Fruit fly (Drosophila melanogaster) whole organism, prepupa: ENCODE results near the gene ATPsynC.

ENCODE experiments used
- CG11294 ChIP-seq: fragments of 200-800 bp; sonication (Bioruptor generic); IDR thresholded peaks from 2 replicates; pipeline ENCODE4 v1.3.6; 2022; ENCODE audit warnings: missing biosample characterization, missing genetic modification characterization
- CG11762 ChIP-seq: fragments of 200-800 bp; sonication (Bioruptor generic); optimal IDR thresholded peaks from 3 replicates; lab custom pipeline; 2016; ENCODE audit warnings: missing biosample characterization, missing genetic modification characterization; ENCODE audit not compliant: insufficient read depth
- CG16779 ChIP-seq: fragments of 200-800 bp; sonication (Bioruptor generic); optimal IDR thresholded peaks from 3 replicates; lab custom pipeline; 2017; ENCODE audit warnings: missing biosample characterization, mild to moderate bottlenecking, missing genetic modification characterization
- CG34406 ChIP-seq: fragments of 200-800 bp; sonication (Bioruptor generic); optimal IDR thresholded peaks from 3 replicates; lab custom pipeline; 2016; ENCODE audit warnings: missing biosample characterization, missing genetic modification characterization
- CG3919 ChIP-seq: fragments of 200-800 bp; sonication (Bioruptor generic); optimal IDR thresholded peaks from 3 replicates; lab custom pipeline; 2016; ENCODE audit warnings: missing biosample characterization, missing genetic modification characterization
- Sox102F ChIP-seq: fragments of 200-800 bp; sonication (Bioruptor generic); optimal IDR thresholded peaks from 2 replicates; lab custom pipeline; 2016; ENCODE audit warnings: missing biosample characterization, mild to moderate bottlenecking, missing genetic modification characterization
- dsx ChIP-seq: fragments of 200-800 bp; optimal IDR thresholded peaks from 3 replicates; lab custom pipeline; 2019; ENCODE audit warnings: missing biosample characterization, mild to moderate bottlenecking, missing genetic modification characterization, moderate library complexity; ENCODE audit not compliant: poor library complexity, severe bottlenecking
- fd59A ChIP-seq: fragments of 200-800 bp; sonication (Bioruptor generic); optimal IDR thresholded peaks from 2 replicates; lab custom pipeline; 2017; ENCODE audit warnings: missing biosample characterization, mild to moderate bottlenecking, missing genetic modification characterization, missing genetic modification reagents

DNA sequence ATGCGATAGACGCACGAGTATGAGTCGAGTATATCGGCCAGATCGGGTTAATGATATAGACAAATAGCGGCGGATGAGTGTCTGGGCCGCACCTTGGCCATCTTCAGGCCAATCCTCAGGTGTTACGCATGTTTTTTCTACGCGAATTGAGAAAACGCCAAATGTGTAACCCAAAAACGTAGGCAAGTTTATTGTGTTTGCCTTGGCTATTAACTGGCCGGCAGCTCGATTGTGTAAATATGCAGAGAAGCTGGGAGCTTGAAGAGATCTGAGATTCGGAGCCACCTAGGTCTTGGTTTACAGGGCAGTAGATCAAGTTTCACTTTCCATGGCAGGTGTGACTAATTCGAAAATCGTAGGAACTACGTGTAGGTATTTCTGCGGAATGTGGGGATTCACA is 20.6 kb upstream of the ATPsynC start:
- TF ChIP-seq CG11762, result no peak
- no peak for TF ChIP-seq CG3919 (GFP tag; lab: Kevin White, UChicago)
- TF ChIP-seq CG11294 (GFP tag; lab: Robert Waterston, UW), result no peak
- no peak for TF ChIP-seq fd59A (GFP tag; lab: Kevin White, UChicago)
- TF ChIP-seq CG34406 (GFP tag; lab: Kevin White, UChicago), result no peak
- TF ChIP-seq Sox102F, result no peak
- TF ChIP-seq dsx (GFP tag; lab: Kevin White, UChicago), result no peak
- no peak for TF ChIP-seq CG16779 (tag; lab: Kevin White, UChicago)
